Worm (Caenorhabditis elegans) whole organism, midembryonic: Measurements from ENCODE around the gene dyci-1.

Source experiments
- T22C8.4 ChIP-seq: fragments of 200-800 bp; sonication (Bioruptor generic); IDR thresholded peaks from 2 replicates; pipeline ENCODE4 v1.3.6; 2022; ENCODE audit warnings: missing genetic modification characterization, missing compliant biosample characterization
- cog-1 ChIP-seq: sonication (generic microtip); optimal IDR thresholded peaks from 2 replicates; lab custom pipeline; 2016; ENCODE audit warnings: missing genetic modification characterization, missing compliant biosample characterization
- flt-1 ChIP-seq: fragments of 200-800 bp; sonication (Bioruptor generic); IDR thresholded peaks from 2 replicates; pipeline ENCODE4 v1.3.6; 2022; ENCODE audit warnings: missing genetic modification characterization, missing compliant biosample characterization
- klf-2 ChIP-seq: fragments of 200-800 bp; sonication (Bioruptor generic); conservative IDR thresholded peaks from 2 replicates; pipeline ENCODE4 v1.3.6; 2022; ENCODE audit warnings: missing genetic modification reagents, missing genetic modification characterization, missing compliant biosample characterization
- med-1 ChIP-seq: sonication (generic microtip); optimal IDR thresholded peaks from 2 replicates; lab custom pipeline; 2017; ENCODE audit warnings: missing genetic modification characterization, mild to moderate bottlenecking, missing compliant biosample characterization, antibody characterized with exemption, missing genetic modification reagents; ENCODE audit not compliant: insufficient read depth
- ref-1 ChIP-seq: fragments of 200-800 bp; sonication (Bioruptor generic); conservative IDR thresholded peaks from 2 replicates; pipeline ENCODE4 v1.3.6; 2022; ENCODE audit warnings: missing genetic modification reagents, missing genetic modification characterization, missing compliant biosample characterization
- tab-1 ChIP-seq: fragments of 200-800 bp; sonication (Bioruptor generic); IDR thresholded peaks from 2 replicates; pipeline ENCODE4 v1.3.6; 2022; ENCODE audit warnings: missing genetic modification characterization, missing compliant biosample characterization
- ztf-23 ChIP-seq: fragments of 200-800 bp; sonication (Bioruptor generic); IDR thresholded peaks from 2 replicates; pipeline ENCODE4 v1.3.6; 2022; ENCODE audit warnings: missing genetic modification reagents, missing genetic modification characterization, missing compliant biosample characterization
- ztf-29 ChIP-seq: fragments of 200-800 bp; sonication (Bioruptor generic); IDR thresholded peaks from 2 replicates; pipeline ENCODE4 v1.3.6; 2022; ENCODE audit warnings: missing genetic modification reagents, missing genetic modification characterization, missing compliant biosample characterization

DNA sequence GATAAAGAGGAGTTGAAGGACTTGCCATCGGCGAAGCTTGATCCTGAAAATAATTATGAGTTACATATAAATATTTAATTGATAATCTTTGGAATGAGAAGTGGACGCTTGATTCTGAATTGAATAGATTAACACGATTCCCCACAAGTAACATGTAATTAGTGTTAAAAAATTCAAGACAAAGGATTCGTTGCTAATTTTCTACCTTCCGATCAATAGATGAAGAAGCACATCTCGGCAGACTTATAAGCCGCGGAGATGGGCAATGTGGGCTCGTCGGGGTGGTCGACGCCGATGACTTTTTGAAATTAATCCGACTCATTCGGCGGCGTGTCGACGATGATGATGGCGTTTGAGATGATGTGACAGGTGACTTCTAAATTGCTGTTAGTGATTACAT, 38.0 kb downstream of the dyci-1 start:
- TF ChIP-seq T22C8.4 (GFP tag; lab: Robert Waterston, UW) (no peak), med-1 (GFP tag; lab: Kevin White, UChicago) (no peak), ztf-23 (GFP tag; lab: Robert Waterston, UW) (no peak), ztf-29 (GFP tag; lab: Robert Waterston, UW) (no peak), flt-1 (GFP tag; lab: Robert Waterston, UW) (no peak), klf-2 (no peak), cog-1 (tag; lab: Kevin White, UChicago) (no peak), tab-1 (GFP tag; lab: Robert Waterston, UW) (no peak), ref-1 (GFP tag; lab: Robert Waterston, UW) (no peak)
